Worm (Caenorhabditis elegans) whole organism, L4/young adult: Measurements from ENCODE around the gene lgc-24.

Source experiments
- W03F9.2 ChIP-seq: fragments of 150-350 bp; optimal IDR thresholded peaks from 2 replicates; lab custom pipeline; 2014; ENCODE audit warnings: missing biosample characterization, missing genetic modification characterization
- dao-5 ChIP-seq: sonication (generic microtip); optimal IDR thresholded peaks from 2 replicates; lab custom pipeline; 2016; ENCODE audit warnings: missing genotype, missing genetic modification characterization, moderate library complexity, missing compliant biosample characterization
- him-1 ChIP-seq: sonication (generic microtip); optimal IDR thresholded peaks from 2 replicates; lab custom pipeline; 2016; ENCODE audit warnings: missing genotype, missing genetic modification reagents, missing genetic modification characterization, missing compliant biosample characterization

ce11 chrX:12114024-12114423 is 45.7 kb downstream of the lgc-24 start, which contains the start of gene lgc-15:
- TF ChIP-seq dao-5 (tag; lab: Kevin White, UChicago) (no peak), him-1 (tag; lab: Kevin White, UChicago) (no peak), W03F9.2 (tag; lab: Kevin White, UChicago) (no peak)
